Fruit fly (Drosophila melanogaster): Measurements from ENCODE around the gene CG14810.
A peak's percentile ranks its signal among the peaks of the same experiment; 100 is the strongest.

Gene CG14810

DNA sequence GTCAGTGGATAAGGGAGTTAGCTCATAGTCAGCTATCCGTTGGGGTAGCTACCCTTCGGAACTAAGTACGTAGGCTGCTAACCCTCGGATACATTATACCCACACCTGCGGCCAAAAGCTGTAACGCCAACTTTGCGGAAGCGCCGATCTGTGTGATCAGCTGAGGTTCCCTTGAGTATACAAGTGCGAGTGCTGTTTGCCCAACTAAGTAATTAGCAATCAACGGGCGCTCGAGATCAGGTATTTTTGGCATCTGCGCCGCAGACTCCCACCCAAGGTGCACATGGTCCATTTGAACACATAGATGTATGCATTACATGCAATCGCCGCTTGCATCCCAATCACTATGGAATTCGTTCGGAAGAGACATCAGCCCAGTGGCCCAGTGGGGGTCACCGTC lies 33.9 kb upstream of the CG14810 start (continued):
- TF ChIP-seq CG9215 (GFP tag; IDR thresholded peaks at IDR 0.05) (no peak), CG15514 (GFP tag; optimal IDR thresholded peaks at IDR 0.05) (peak; percentile 92), dimm (GFP tag; IDR thresholded peaks at IDR 0.05) (peak; percentile 43; the same call in 1 of the 2 replicates), GATAe (GFP tag; conservative IDR thresholded peaks at IDR 0.05) (peak; percentile 34; the same call in 1 of the 2 replicates), Taf1 (GFP tag; IDR thresholded peaks at IDR 0.05) (peak; percentile 31; the same call in 1 of the 2 replicates), shn (GFP tag; optimal IDR thresholded peaks at IDR 0.05) (peak; percentile 16), Antp (GFP tag; optimal IDR thresholded peaks at IDR 0.05) (peak; percentile 46), cas (GFP tag; IDR thresholded peaks at IDR 0.05) (peak; percentile 66; the same call in 1 of the 2 replicates), trh (GFP tag; optimal IDR thresholded peaks at IDR 0.05) (peak; percentile 39), Sry-β (GFP tag; optimal IDR thresholded peaks at IDR 0.05) (no peak), CG17186 (GFP tag; optimal IDR thresholded peaks at IDR 0.05) (no peak), danr (GFP tag; IDR thresholded peaks at IDR 0.05) (0 out of 2 replicates have a peak, but pooled peaks have one; percentile 24), Lhr (GFP tag; optimal IDR thresholded peaks at IDR 0.05) (no peak), her (GFP tag; optimal IDR thresholded peaks at IDR 0.05) (peak; percentile 81), CG2120 (GFP tag; optimal IDR thresholded peaks at IDR 0.05) (peak; percentile 81), CG5180 (GFP tag; optimal IDR thresholded peaks at IDR 0.05) (peak; percentile 66), CG32772 (GFP tag; IDR thresholded peaks at IDR 0.05) (0 out of 2 replicates have a peak, but pooled peaks have one; percentile 21), CG7928 (GFP tag; optimal IDR thresholded peaks at IDR 0.05) (peak; percentile 53), CG14667 (GFP tag; IDR thresholded peaks at IDR 0.05) (no peak), prd (optimal IDR thresholded peaks at IDR 0.05) (no peak), prd (GFP tag; IDR thresholded peaks at IDR 0.05) (0 out of 3 replicates have a peak, but pooled peaks have one; percentile 20), dpn (GFP tag; optimal IDR thresholded peaks at IDR 0.05) (peak; percentile 21 to 77), croc (GFP tag; conservative IDR thresholded peaks at IDR 0.05) (no peak), CG12942 (GFP tag; optimal IDR thresholded peaks at IDR 0.05) (peak; percentile 55), CG16815 (GFP tag; optimal IDR thresholded peaks at IDR 0.05) (no peak), CG12155 (GFP tag; optimal IDR thresholded peaks at IDR 0.05) (peak; percentile 6), CG2889 (GFP tag; IDR thresholded peaks at IDR 0.05) (peak; percentile 65; the same call in 2 of the 3 replicates), CG12769 (tag; optimal IDR thresholded peaks at IDR 0.05) (peak; percentile 85), gfzf (GFP tag; optimal IDR thresholded peaks at IDR 0.05) (no peak), CG11456 (GFP tag; IDR thresholded peaks at IDR 0.05) (peak; percentile 81), CG10431 (GFP tag; optimal IDR thresholded peaks at IDR 0.05) (no peak), CHES-1-like (GFP tag; optimal IDR thresholded peaks at IDR 0.05) (peak; percentile 70), Jarid2 (GFP tag; optimal IDR thresholded peaks at IDR 0.05) (peak; percentile 52), CG32767 (GFP tag; IDR thresholded peaks at IDR 0.05) (0 out of 2 replicates have a peak, but pooled peaks have one; percentile 51), CG18011 (GFP tag; optimal IDR thresholded peaks at IDR 0.05) (peak; percentile 43), grn (GFP tag; optimal IDR thresholded peaks at IDR 0.05) (peak; percentile 75), Mes4 (GFP tag; optimal IDR thresholded peaks at IDR 0.05) (peak; percentile 49), CG7786 (GFP tag; optimal IDR thresholded peaks at IDR 0.05) (peak; percentile 23), phol (tag; optimal IDR thresholded peaks at IDR 0.05) (no peak), Xbp1 (GFP tag; optimal IDR thresholded peaks at IDR 0.05) (peak; percentile 11), CG7987 (GFP tag; optimal IDR thresholded peaks at IDR 0.05) (peak; percentile 86), CG3407 (GFP tag; optimal IDR thresholded peaks at IDR 0.05) (peak; percentile 9), CG2199 (GFP tag; IDR thresholded peaks at IDR 0.05) (no peak), unpg (GFP tag; optimal IDR thresholded peaks at IDR 0.05) (peak; percentile 36), exex (tag; optimal IDR thresholded peaks at IDR 0.05) (peak; percentile 49), ase (GFP tag; IDR thresholded peaks at IDR 0.05) (peak; percentile 57; the same call in 2 of the 3 replicates), Bgb (GFP tag; IDR thresholded peaks at IDR 0.05; ENCODE audit: partially characterized antibody) (no peak), nerfin-1 (tag; optimal IDR thresholded peaks at IDR 0.05) (no peak), CG18599 (GFP tag; optimal IDR thresholded peaks at IDR 0.05) (peak; percentile 96), rib (GFP tag; IDR thresholded peaks at IDR 0.05) (peak; percentile 80)

Data from whole organism, embryonic.